Worm (Caenorhabditis elegans) whole organism, L4/young adult: ENCODE data around the gene pod-1.
A peak's percentile ranks its signal among the peaks of the same experiment; 100 is the strongest.

Experiments used
- W03F9.2 ChIP-seq: fragments of 150-350 bp; optimal IDR thresholded peaks from 2 replicates; lab custom pipeline; 2014; ENCODE audit warnings: missing biosample characterization, missing genetic modification characterization
- dao-5 ChIP-seq: sonication (generic microtip); optimal IDR thresholded peaks from 2 replicates; lab custom pipeline; 2016; ENCODE audit warnings: missing genotype, missing genetic modification characterization, moderate library complexity, missing compliant biosample characterization
- him-1 ChIP-seq: sonication (generic microtip); optimal IDR thresholded peaks from 2 replicates; lab custom pipeline; 2016; ENCODE audit warnings: missing genotype, missing genetic modification reagents, missing genetic modification characterization, missing compliant biosample characterization

pod-1 gene

ce11 chrIII:13524021-13524420 is at the start of gene pod-1:
TSS of gene pod-1 (minus strand) at chrIII:13524121.
- TF ChIP-seq W03F9.2 (tag; lab: Kevin White, UChicago) = no peak
- no peak for TF ChIP-seq him-1 (tag; lab: Kevin White, UChicago)
- no peak for TF ChIP-seq dao-5 (tag; lab: Kevin White, UChicago)

ce11 chrIII:13570347-13570746 is 46.4 kb upstream of the pod-1 start, which contains the start of gene exc-12:
TSS of gene exc-12 (minus strand) at chrIII:13570447.
- TF ChIP-seq W03F9.2 (tag; lab: Kevin White, UChicago) = no peak
- no peak for TF ChIP-seq dao-5 (tag; lab: Kevin White, UChicago)
- TF ChIP-seq him-1 (tag; lab: Kevin White, UChicago) = no peak

- TF ChIP-seq W03F9.2 (tag; lab: Kevin White, UChicago) (no peak), dao-5 (tag; lab: Kevin White, UChicago) (no peak), him-1 (tag; lab: Kevin White, UChicago) (no peak)
These were observed 42.1 kb upstream of the pod-1 start for ce11 chrIII:13565972-13566371.

- TF ChIP-seq W03F9.2 (tag; lab: Kevin White, UChicago) = no peak
- peak; percentile 45 for TF ChIP-seq him-1 (tag; lab: Kevin White, UChicago)
These were observed 41.0 kb upstream of the pod-1 start, which contains the start of gene aldo-1 for ce11 chrIII:13564929-13565328. TSS of gene aldo-1 (minus strand) at chrIII:13564937.

ce11 chrIII:13563583-13563982 is 39.7 kb upstream of the pod-1 start:
- TF ChIP-seq him-1 (tag; lab: Kevin White, UChicago) = no peak
- TF ChIP-seq dao-5 (tag; lab: Kevin White, UChicago) = no peak
- no peak for TF ChIP-seq W03F9.2 (tag; lab: Kevin White, UChicago)

DNA sequence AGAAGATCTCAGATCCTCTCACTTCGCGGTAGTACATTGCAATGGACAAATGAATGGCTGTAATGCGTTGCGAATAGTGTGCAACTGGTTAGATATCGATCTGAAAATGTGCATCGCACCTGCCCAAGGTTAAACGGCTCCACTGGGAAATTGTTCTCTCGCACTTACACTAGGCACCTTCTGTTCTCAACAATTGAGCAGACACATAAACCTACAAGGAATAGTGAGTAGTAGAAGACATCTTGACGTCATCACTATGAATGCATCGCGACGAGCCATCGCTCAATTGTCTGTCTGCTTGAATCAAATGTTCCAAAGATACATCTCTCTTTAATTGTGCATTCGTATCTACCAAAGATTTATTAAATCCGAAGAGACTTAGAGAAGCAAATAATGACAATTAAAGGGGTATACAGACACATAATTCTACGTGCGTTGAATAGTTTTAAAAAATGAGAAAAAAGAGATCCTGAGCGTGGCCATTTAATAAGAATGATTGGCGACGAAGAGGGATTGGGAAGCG is 39.1 kb upstream of the pod-1 start, which contains the start of gene T05D4.2:
TSS of gene T05D4.2 (minus strand) at position 83 of the 523 bp plus-strand sequence.
- no peak for TF ChIP-seq W03F9.2 (tag; lab: Kevin White, UChicago)

ce11 chrIII:13561233-13561632 is 37.3 kb upstream of the pod-1 start:
- TF ChIP-seq dao-5 (tag; lab: Kevin White, UChicago) (no peak), W03F9.2 (tag; lab: Kevin White, UChicago) (no peak), him-1 (tag; lab: Kevin White, UChicago) (no peak)

ce11 chrIII:13560715-13561114 is 36.8 kb upstream of the pod-1 start:
- TF ChIP-seq W03F9.2 (tag; lab: Kevin White, UChicago) (no peak), dao-5 (tag; lab: Kevin White, UChicago) (no peak), him-1 (tag; lab: Kevin White, UChicago) (no peak)

- TF ChIP-seq W03F9.2 (tag; lab: Kevin White, UChicago) = no peak
- no peak for TF ChIP-seq dao-5 (tag; lab: Kevin White, UChicago)
- no peak for TF ChIP-seq him-1 (tag; lab: Kevin White, UChicago)
These were observed 32.1 kb upstream of the pod-1 start for ce11 chrIII:13556039-13556438.

DNA sequence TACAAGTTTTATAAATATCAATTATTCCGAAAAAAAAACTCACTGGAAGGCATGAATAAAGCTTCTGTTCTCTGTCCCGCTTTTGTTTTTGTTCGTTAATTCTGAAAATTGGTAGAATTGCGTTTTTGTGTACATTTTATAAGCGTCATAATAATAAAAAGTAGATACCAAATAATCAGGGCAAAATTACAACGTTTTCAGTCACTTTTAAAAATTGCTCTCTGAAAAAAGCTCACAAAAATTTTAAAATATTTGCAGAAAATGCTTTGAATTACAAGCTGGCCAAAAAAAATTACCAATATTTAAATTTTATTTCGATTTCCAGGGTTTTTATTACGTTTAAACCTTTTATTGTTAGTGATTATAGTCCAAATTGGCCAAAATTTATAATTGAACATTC is 31.3 kb upstream of the pod-1 start, which contains the start of gene scav-2:
TSS of gene scav-2 (minus strand) at position 101 of the 400 bp plus-strand sequence.
- TF ChIP-seq W03F9.2 (tag; lab: Kevin White, UChicago) = no peak
- no peak for TF ChIP-seq him-1 (tag; lab: Kevin White, UChicago)
- TF ChIP-seq dao-5 (tag; lab: Kevin White, UChicago) = no peak

ce11 chrIII:13549960-13550359 is 26.0 kb upstream of the pod-1 start:
- no peak for TF ChIP-seq dao-5 (tag; lab: Kevin White, UChicago)
- no peak for TF ChIP-seq him-1 (tag; lab: Kevin White, UChicago)
- TF ChIP-seq W03F9.2 (tag; lab: Kevin White, UChicago) = no peak

DNA sequence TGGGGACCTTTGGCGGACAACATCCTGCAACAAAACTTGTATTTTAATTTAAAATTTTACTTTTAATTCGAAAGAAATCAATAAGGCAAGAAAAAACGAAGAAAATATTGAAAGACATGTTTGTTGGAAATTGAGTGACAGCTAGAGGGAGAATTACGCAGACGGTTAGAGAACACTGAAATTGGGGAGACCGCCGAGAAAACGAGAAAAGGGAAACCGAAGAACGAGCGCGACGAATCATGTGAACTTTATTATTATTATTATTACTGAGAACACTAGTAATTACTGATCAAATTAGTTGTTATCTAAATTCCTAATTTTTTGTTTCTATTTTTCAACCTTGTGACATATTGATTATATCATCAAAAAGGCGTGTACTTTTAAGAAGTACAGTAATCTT is 25.1 kb upstream of the pod-1 start, which contains the start of gene mmad-1:
TSS of gene mmad-1 (minus strand) at position 24 of the 400 bp plus-strand sequence.
- peak; percentile 40 for TF ChIP-seq W03F9.2 (tag; lab: Kevin White, UChicago)
- TF ChIP-seq him-1 (tag; lab: Kevin White, UChicago) = no peak

DNA sequence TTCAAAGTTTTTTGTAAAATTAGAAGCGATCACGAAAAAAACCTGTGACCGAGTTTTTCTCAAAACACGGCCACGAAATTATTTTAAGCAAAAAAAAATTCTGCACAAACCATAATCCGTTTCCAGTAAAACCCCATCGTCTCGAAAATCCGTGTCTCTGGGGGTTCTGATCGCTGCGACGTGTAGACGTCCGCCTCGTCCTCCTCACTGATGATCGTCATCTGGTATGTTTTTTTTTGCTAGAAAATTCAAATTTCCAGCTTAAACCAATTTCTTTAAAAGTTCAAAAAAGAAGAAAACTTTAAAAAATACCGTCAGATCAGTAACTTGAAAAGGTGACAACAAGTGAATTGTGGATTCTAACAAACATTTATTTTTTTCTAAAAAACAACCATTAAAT is 22.6 kb upstream of the pod-1 start, which contains the start of gene Y76A2B.4:
TSS of gene Y76A2B.4 (minus strand) at position 241 of the 400 bp plus-strand sequence.
- TF ChIP-seq dao-5 (tag; lab: Kevin White, UChicago) (no peak), him-1 (tag; lab: Kevin White, UChicago) (no peak), W03F9.2 (tag; lab: Kevin White, UChicago) (no peak)

DNA sequence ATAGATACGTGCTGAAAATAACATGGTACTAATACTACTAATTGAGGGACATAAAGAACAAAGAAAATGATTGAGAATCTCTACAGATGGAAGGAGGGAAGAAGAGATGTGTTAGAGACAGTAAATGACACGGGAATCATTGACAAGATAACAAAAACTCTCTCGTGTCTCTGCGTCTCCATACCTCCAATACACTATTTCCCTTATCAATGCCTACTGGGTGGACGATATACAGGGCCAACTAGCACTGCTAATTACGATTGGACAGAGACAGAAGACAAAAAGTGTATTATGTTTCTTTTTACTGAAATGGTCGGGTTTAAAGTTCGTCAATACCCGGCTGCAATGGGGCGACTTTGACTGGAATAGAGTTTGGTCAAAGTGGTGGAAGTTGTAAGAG is 20.7 kb upstream of the pod-1 start:
- TF ChIP-seq W03F9.2 (tag; lab: Kevin White, UChicago) (no peak), him-1 (tag; lab: Kevin White, UChicago) (no peak), dao-5 (tag; lab: Kevin White, UChicago) (no peak)
